Fruit fly (Drosophila melanogaster): ENCODE results near the gene CG4186.

CG4186 gene

dm6 chr3L:20784812-20785671, 15.7 kb downstream of the CG4186 start (continued):
- TF ChIP-seq jim (GFP tag; optimal IDR thresholded peaks at IDR 0.05) (no peak), usp (GFP tag; optimal IDR thresholded peaks at IDR 0.05) (no peak), dsf (GFP tag; optimal IDR thresholded peaks at IDR 0.05; ENCODE audit: borderline replicate concordance) (no peak), Vsx2 (GFP tag; optimal IDR thresholded peaks at IDR 0.05; ENCODE audit: partially characterized antibody) (no peak), sage (GFP tag; optimal IDR thresholded peaks at IDR 0.05) (peak; percentile 56), OdsH (GFP tag; optimal IDR thresholded peaks at IDR 0.05) (peak; percentile 25), Jra (GFP tag; optimal IDR thresholded peaks at IDR 0.05) (peak; percentile 57), GATAd (GFP tag; optimal IDR thresholded peaks at IDR 0.05) (no peak), sv (GFP tag; optimal IDR thresholded peaks at IDR 0.05) (peak; percentile 39), Dif (GFP tag; optimal IDR thresholded peaks at IDR 0.05; ENCODE audit: partially characterized antibody) (peak; percentile 93)

dm6 chr3L:20785742-20786427, 16.5 kb downstream of the CG4186 start, which contains the start of gene Pcif1:
TSS of gene Pcif1 (minus strand) at chr3L:20786197.
- TF ChIP-seq rgr (GFP tag; optimal IDR thresholded peaks at IDR 0.05) (no peak), Vsx2 (GFP tag; optimal IDR thresholded peaks at IDR 0.05; ENCODE audit: partially characterized antibody) (no peak), pan (optimal IDR thresholded peaks at IDR 0.05) (no peak), CG9705 (GFP tag; optimal IDR thresholded peaks at IDR 0.05) (peak; percentile 2), sage (GFP tag; optimal IDR thresholded peaks at IDR 0.05) (peak; percentile 44), Abd-B (GFP tag; optimal IDR thresholded peaks at IDR 0.05) (no peak), h (GFP tag; optimal IDR thresholded peaks at IDR 0.05) (peak; percentile 50), Hr83 (GFP tag; optimal IDR thresholded peaks at IDR 0.05; ENCODE audit: poor library complexity, severe bottlenecking) (peak; percentile 54), Hnf4 (GFP tag; optimal IDR thresholded peaks at IDR 0.05) (peak; percentile 72), CrebA (GFP tag; optimal IDR thresholded peaks at IDR 0.05; ENCODE audit: borderline replicate concordance) (no peak), Mio (GFP tag; optimal IDR thresholded peaks at IDR 0.05) (no peak), Myc (optimal IDR thresholded peaks at IDR 0.05) (no peak), Sp1 (GFP tag; optimal IDR thresholded peaks at IDR 0.05) (no peak), dsf (GFP tag; optimal IDR thresholded peaks at IDR 0.05; ENCODE audit: borderline replicate concordance) (peak; percentile 59), brk (GFP tag; optimal IDR thresholded peaks at IDR 0.05) (peak; percentile 83), woc (GFP tag; optimal IDR thresholded peaks at IDR 0.05) (peak; percentile 13), HLH106 (tag; optimal IDR thresholded peaks at IDR 0.05) (peak; percentile 17), Rel (GFP tag; optimal IDR thresholded peaks at IDR 0.05) (peak; percentile 41), Rel (tag; optimal IDR thresholded peaks at IDR 0.05) (no peak), dmrt93B (GFP tag; optimal IDR thresholded peaks at IDR 0.05) (no peak), sv (GFP tag; optimal IDR thresholded peaks at IDR 0.05) (peak; percentile 16), Hr78 (GFP tag; optimal IDR thresholded peaks at IDR 0.05) (no peak), br (GFP tag; optimal IDR thresholded peaks at IDR 0.05) (no peak), jim (GFP tag; optimal IDR thresholded peaks at IDR 0.05) (no peak), dl (GFP tag; optimal IDR thresholded peaks at IDR 0.05; ENCODE audit: insufficient read depth in 1 of 2, partially characterized antibody in 2 of 2) (no peak), OdsH (GFP tag; optimal IDR thresholded peaks at IDR 0.05) (no peak), Dif (GFP tag; optimal IDR thresholded peaks at IDR 0.05; ENCODE audit: partially characterized antibody) (no peak), ey (GFP tag; optimal IDR thresholded peaks at IDR 0.05) (no peak), fru (GFP tag; optimal IDR thresholded peaks at IDR 0.05) (no peak), foxo (GFP tag; optimal IDR thresholded peaks at IDR 0.05) (no peak), Dfd (GFP tag; optimal IDR thresholded peaks at IDR 0.05) (no peak), Jra (GFP tag; optimal IDR thresholded peaks at IDR 0.05) (no peak), lola (GFP tag; optimal IDR thresholded peaks at IDR 0.05) (no peak), psq (GFP tag; optimal IDR thresholded peaks at IDR 0.05) (no peak), usp (GFP tag; optimal IDR thresholded peaks at IDR 0.05) (no peak), N (GFP tag; optimal IDR thresholded peaks at IDR 0.05) (no peak), GATAd (GFP tag; optimal IDR thresholded peaks at IDR 0.05) (no peak), tai (GFP tag; optimal IDR thresholded peaks at IDR 0.05) (no peak), CG32264 (GFP tag; optimal IDR thresholded peaks at IDR 0.05) (peak; percentile 11)

Data from whole organism, wandering third instar larva.